Fruit fly (Drosophila melanogaster): ENCODE results near the gene CG13280.

Gene CG13280

DNA sequence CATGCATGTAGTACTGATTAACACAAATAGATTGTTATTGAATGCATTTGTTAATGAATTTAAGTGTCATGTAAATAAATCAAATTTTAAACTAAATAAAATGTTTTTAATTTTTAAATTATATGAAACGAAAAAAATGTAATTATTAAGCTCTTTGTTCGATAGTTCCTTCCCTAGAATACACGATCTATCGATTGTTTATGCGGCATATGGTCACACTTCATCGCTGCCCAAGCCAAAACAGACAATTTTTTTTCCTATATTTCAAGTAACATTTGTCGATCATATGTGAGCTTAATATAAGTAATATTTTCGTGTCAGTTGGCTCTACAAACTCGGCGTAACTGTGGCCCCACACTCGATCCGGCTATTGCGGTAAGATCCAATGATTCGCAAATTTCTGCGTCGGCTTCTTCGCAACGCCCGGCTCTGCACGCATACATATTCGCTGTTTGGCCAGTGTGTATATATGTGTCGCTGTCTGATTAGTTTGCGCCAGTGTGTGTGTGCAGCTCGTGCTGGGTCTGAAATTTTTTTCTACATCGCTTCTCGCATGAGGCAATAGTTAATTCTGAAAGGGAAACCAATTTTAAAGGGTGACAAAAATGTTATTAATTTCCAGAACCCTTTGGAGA, 6.1 kb upstream of the CG13280 start, which contains the start of gene AspRS-m (continued):
- TF ChIP-seq Fer2 (tag; optimal IDR thresholded peaks at IDR 0.05) (no peak), CG2120 (GFP tag; optimal IDR thresholded peaks at IDR 0.05) (peak; percentile 31), CG17912 (GFP tag; optimal IDR thresholded peaks at IDR 0.05) (no peak), CG10321 (GFP tag; IDR thresholded peaks at IDR 0.05) (no peak), br (optimal IDR thresholded peaks at IDR 0.05) (no peak), Hr78 (GFP tag; optimal IDR thresholded peaks at IDR 0.05) (no peak), CG3281 (GFP tag; optimal IDR thresholded peaks at IDR 0.05) (no peak), CG4404 (GFP tag; IDR thresholded peaks at IDR 0.05) (no peak), Bgb (GFP tag; IDR thresholded peaks at IDR 0.05; ENCODE audit: partially characterized antibody) (peak; percentile 88), Max (GFP tag; optimal IDR thresholded peaks at IDR 0.05) (no peak), sens (GFP tag) (no peak), CG32772 (GFP tag; IDR thresholded peaks at IDR 0.05) (peak; percentile 62; the same call in 1 of the 2 replicates), Dad (GFP tag; optimal IDR thresholded peaks at IDR 0.05) (no peak), Hmx (GFP tag; optimal IDR thresholded peaks at IDR 0.05) (no peak), shn (GFP tag; optimal IDR thresholded peaks at IDR 0.05) (no peak), CG13624 (GFP tag; optimal IDR thresholded peaks at IDR 0.05) (no peak), tna (GFP tag; IDR thresholded peaks at IDR 0.05; ENCODE audit: partially characterized antibody) (peak; percentile 77; the same call in 1 of the 2 replicates), CG18619 (GFP tag; optimal IDR thresholded peaks at IDR 0.05) (no peak), bbx (GFP tag; IDR thresholded peaks at IDR 0.05; ENCODE audit: partially characterized antibody) (peak; percentile 89), ken (GFP tag; IDR thresholded peaks at IDR 0.05) (no peak), Eip74EF (GFP tag; optimal IDR thresholded peaks at IDR 0.05) (no peak), lab (GFP tag; optimal IDR thresholded peaks at IDR 0.05) (no peak), unpg (GFP tag; optimal IDR thresholded peaks at IDR 0.05) (no peak), BtbVII (GFP tag; optimal IDR thresholded peaks at IDR 0.05) (no peak), CG1832 (GFP tag; optimal IDR thresholded peaks at IDR 0.05) (no peak), Med (GFP tag) (peak; percentile 75), CG8359 (GFP tag; optimal IDR thresholded peaks at IDR 0.05; ENCODE audit: borderline replicate concordance) (no peak), klu (GFP tag; IDR thresholded peaks at IDR 0.05) (no peak), ATbp (GFP tag; optimal IDR thresholded peaks at IDR 0.05) (no peak), caup (GFP tag; optimal IDR thresholded peaks at IDR 0.05; ENCODE audit: severe bottlenecking) (no peak), CG7786 (GFP tag; optimal IDR thresholded peaks at IDR 0.05) (no peak), wdn (GFP tag; IDR thresholded peaks at IDR 0.05) (no peak), ssp (GFP tag; IDR thresholded peaks at IDR 0.05) (no peak), Opbp (GFP tag; IDR thresholded peaks at IDR 0.05; ENCODE audit: partially characterized antibody) (peak; percentile 88; the same call in 2 of the 3 replicates), Dip3 (GFP tag; optimal IDR thresholded peaks at IDR 0.05) (no peak), Jarid2 (GFP tag; optimal IDR thresholded peaks at IDR 0.05) (no peak), HLHmδ (GFP tag; optimal IDR thresholded peaks at IDR 0.05) (no peak), CG12104 (GFP tag; optimal IDR thresholded peaks at IDR 0.05) (no peak), dysf (GFP tag; IDR thresholded peaks at IDR 0.05) (no peak), Optix (GFP tag; IDR thresholded peaks at IDR 0.05) (no peak), CG34422 (GFP tag; IDR thresholded peaks at IDR 0.05) (peak; percentile 81), ERR (GFP tag; optimal IDR thresholded peaks at IDR 0.05) (no peak), MESR4 (GFP tag; optimal IDR thresholded peaks at IDR 0.05) (peak; percentile 64), CG6854 (GFP tag; optimal IDR thresholded peaks at IDR 0.05) (no peak), ranshi (GFP tag; IDR thresholded peaks at IDR 0.05) (peak; percentile 27; the same call in 1 of the 2 replicates), bab2 (GFP tag; optimal IDR thresholded peaks at IDR 0.05) (no peak), gem (tag; optimal IDR thresholded peaks at IDR 0.05) (no peak), inv (GFP tag; IDR thresholded peaks at IDR 0.05; ENCODE audit: partially characterized antibody) (peak; percentile 88), CG3407 (GFP tag; optimal IDR thresholded peaks at IDR 0.05) (no peak)

Measured in whole organism, embryonic.